Fruit fly (Drosophila melanogaster) whole organism, pupa: ENCODE results near the gene tacc.

Experiments
- CG14655 ChIP-seq: fragments of 200-800 bp; sonication (Bioruptor generic); optimal IDR thresholded peaks from 3 replicates; lab custom pipeline; 2017; ENCODE audit warnings: mild to moderate bottlenecking, missing biosample characterization, missing genetic modification reagents, missing genetic modification characterization
- Pif1A ChIP-seq: fragments of 200-800 bp; sonication (Bioruptor generic); optimal IDR thresholded peaks from 3 replicates; lab custom pipeline; 2016; ENCODE audit warnings: missing biosample characterization, missing genetic modification characterization
- Snoo ChIP-seq: fragments of 200-800 bp; sonication (Bioruptor generic); optimal IDR thresholded peaks from 3 replicates; lab custom pipeline; 2017; ENCODE audit warnings: missing biosample characterization, mild to moderate bottlenecking, missing genetic modification characterization, inconsistent platforms

DNA sequence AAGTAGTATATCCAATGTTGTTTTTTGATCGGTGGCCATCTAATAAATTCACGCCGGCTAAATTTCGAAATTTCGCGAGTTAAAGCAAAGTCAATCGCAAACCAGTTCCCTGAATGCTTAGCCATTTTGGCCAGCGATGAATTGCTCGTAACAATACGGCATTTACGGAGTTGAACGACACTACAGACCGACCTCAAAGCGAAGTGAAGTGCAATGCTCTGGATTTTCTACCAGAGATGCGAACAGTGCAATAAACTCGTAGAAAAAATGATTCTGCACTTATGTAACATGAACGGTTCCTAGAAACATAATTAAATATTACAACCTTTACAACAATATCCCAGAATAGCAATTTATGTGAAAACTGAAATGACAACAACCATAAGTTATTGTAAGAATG lies 23.5 kb downstream of the tacc start:
- TF ChIP-seq Snoo (tag; lab: Kevin White, UChicago): no peak
- TF ChIP-seq CG14655 (GFP tag; lab: Kevin White, UChicago): no peak
- TF ChIP-seq Pif1A (GFP tag; lab: Kevin White, UChicago): no peak
